5 fruit fly cellular contexts compared by ENCODE assay signal in the genomic region with DNA sequence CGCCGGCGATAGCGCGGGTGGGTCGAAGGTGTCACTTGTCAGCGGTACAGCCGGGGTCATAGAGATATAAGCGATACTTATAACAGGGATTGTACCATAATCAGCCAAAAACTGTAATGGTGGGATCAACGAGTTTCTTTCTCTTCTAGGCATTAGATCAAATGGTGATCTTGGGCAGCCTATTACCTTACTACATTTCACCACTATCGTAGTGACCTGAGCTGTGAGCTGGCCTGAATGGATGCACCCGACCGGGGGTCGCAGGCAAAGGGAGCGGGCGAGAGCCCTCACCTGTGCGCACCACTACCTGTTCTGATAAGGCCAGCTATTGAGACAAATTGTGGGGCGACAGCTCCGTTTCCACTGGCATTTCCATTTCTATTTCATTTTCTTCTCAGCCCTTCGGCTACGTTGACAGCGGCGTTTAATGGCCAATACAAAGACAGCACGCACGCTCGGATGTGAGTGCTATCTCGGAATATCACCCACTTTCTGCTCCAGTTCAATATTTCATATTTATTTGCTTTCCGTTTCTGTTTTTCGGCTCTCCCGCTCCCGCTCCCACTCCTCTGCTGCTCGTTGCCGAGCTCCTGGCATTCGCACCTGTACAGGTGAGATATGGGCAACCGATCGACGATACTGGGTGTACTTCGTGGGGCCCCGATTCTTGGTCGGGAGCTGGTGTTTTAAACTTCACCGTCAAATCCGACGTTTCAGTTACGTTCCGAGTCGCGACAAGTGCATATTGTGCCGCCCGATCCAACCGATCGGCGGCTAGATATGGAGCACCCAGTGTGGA.
TF ChIP-seq lines count a peak whose summit lies in the region.

No protein-coding gene starts in this region.

- TF ChIP-seq CTCF in whole organism, embryonic (GFP tag; optimal IDR thresholded peaks at IDR 0.05; lab: Kevin White, UChicago): peak; percentile 1

TF ChIP-seq in whole organism, adult, 20 proteins besides CTCF, POLR2A, EP300 and RAD21:
- TF ChIP-seq ovo (GFP tag; optimal IDR thresholded peaks at IDR 0.05; lab: Kevin White, UChicago) (no peak), CG1620 (GFP tag; optimal IDR thresholded peaks at IDR 0.05; lab: Kevin White, UChicago) (no peak), bab1 (GFP tag; optimal IDR thresholded peaks at IDR 0.05; lab: Kevin White, UChicago) (no peak), CG14711 (tag; optimal IDR thresholded peaks at IDR 0.05; lab: Kevin White, UChicago) (peak; percentile 49), CG11617 (GFP tag; optimal IDR thresholded peaks at IDR 0.05; lab: Kevin White, UChicago) (no peak), Clk (GFP tag; optimal IDR thresholded peaks at IDR 0.05; lab: Kevin White, UChicago) (no peak), pad (GFP tag; optimal IDR thresholded peaks at IDR 0.05; lab: Kevin White, UChicago) (no peak), Mnt (GFP tag; optimal IDR thresholded peaks at IDR 0.05; lab: Kevin White, UChicago) (peak; percentile 10), kay (GFP tag; lab: Kevin White, UChicago; ENCODE audit: borderline replicate concordance) (no peak), CG7101 (tag; optimal IDR thresholded peaks at IDR 0.05; lab: Kevin White, UChicago) (peak; percentile 57), toe (GFP tag; optimal IDR thresholded peaks at IDR 0.05; lab: Kevin White, UChicago) (no peak), CG33017 (tag; optimal IDR thresholded peaks at IDR 0.05; lab: Kevin White, UChicago) (peak; percentile 79)

TF ChIP-seq in whole organism, embryonic, 481 proteins besides CTCF, POLR2A, EP300 and RAD21 (continues in another document):
- TF ChIP-seq CG42726 (GFP tag; IDR thresholded peaks at IDR 0.05; lab: Robert Waterston, UW; ENCODE audit: partially characterized antibody) (no peak), HLH54F (GFP tag; optimal IDR thresholded peaks at IDR 0.05; lab: Kevin White, UChicago) (peak; percentile 38), CG11093 (GFP tag; IDR thresholded peaks at IDR 0.05; lab: Robert Waterston, UW) (peak; percentile 83; the same call in 2 of the 3 replicates), CG4424 (GFP tag; optimal IDR thresholded peaks at IDR 0.05; lab: Kevin White, UChicago) (peak; percentile 76), CG7839 (tag; optimal IDR thresholded peaks at IDR 0.05; lab: Kevin White, UChicago) (peak; percentile 87), run (tag; optimal IDR thresholded peaks at IDR 0.05; lab: Kevin White, UChicago) (no peak), CG8924 (tag; optimal IDR thresholded peaks at IDR 0.05; lab: Kevin White, UChicago) (peak; percentile 82), ken (GFP tag; IDR thresholded peaks at IDR 0.05; lab: Robert Waterston, UW) (peak; percentile 89), HLH3B (GFP tag; IDR thresholded peaks at IDR 0.05; lab: Robert Waterston, UW) (peak; percentile 90), MTF-1 (GFP tag; optimal IDR thresholded peaks at IDR 0.05; lab: Kevin White, UChicago; ENCODE audit: borderline replicate concordance) (peak; percentile 74), CG12744 (GFP tag; optimal IDR thresholded peaks at IDR 0.05; lab: Kevin White, UChicago) (no peak), CG17912 (GFP tag; optimal IDR thresholded peaks at IDR 0.05; lab: Kevin White, UChicago) (no peak), NK7.1 (GFP tag; optimal IDR thresholded peaks at IDR 0.05; lab: Kevin White, UChicago) (no peak), ac (GFP tag; optimal IDR thresholded peaks at IDR 0.05; lab: Kevin White, UChicago) (peak; percentile 52), Eip74EF (GFP tag; optimal IDR thresholded peaks at IDR 0.05; lab: Kevin White, UChicago) (peak in 1 of 2 experiments; percentile 77), CG10366 (GFP tag; IDR thresholded peaks at IDR 0.05; lab: Robert Waterston, UW) (peak; percentile 90), CG18599 (GFP tag; optimal IDR thresholded peaks at IDR 0.05; lab: Kevin White, UChicago) (peak; percentile 75)

TF ChIP-seq in whole organism, prepupa, 60 proteins besides CTCF, POLR2A, EP300 and RAD21 (continues in another document):
- TF ChIP-seq pdm3 (GFP tag; optimal IDR thresholded peaks at IDR 0.05; lab: Kevin White, UChicago): peak; percentile 54
- TF ChIP-seq CG6792 (GFP tag; optimal IDR thresholded peaks at IDR 0.05; lab: Kevin White, UChicago): peak; percentile 24
- no peak for TF ChIP-seq Eip93F (GFP tag; optimal IDR thresholded peaks at IDR 0.05; lab: Kevin White, UChicago)
- TF ChIP-seq OdsH (GFP tag; optimal IDR thresholded peaks at IDR 0.05; lab: Kevin White, UChicago): peak; percentile 17
- TF ChIP-seq CG6276 (GFP tag; optimal IDR thresholded peaks at IDR 0.05; lab: Kevin White, UChicago): peak; percentile 24
- peak; percentile 47 for TF ChIP-seq CG11902 (GFP tag; optimal IDR thresholded peaks at IDR 0.05; lab: Kevin White, UChicago)
- no peak for TF ChIP-seq CG10669 (GFP tag; optimal IDR thresholded peaks at IDR 0.05; lab: Kevin White, UChicago)
- no peak for TF ChIP-seq fd59A (GFP tag; optimal IDR thresholded peaks at IDR 0.05; lab: Kevin White, UChicago)
- no peak for TF ChIP-seq Ets21C (GFP tag; optimal IDR thresholded peaks at IDR 0.05; lab: Kevin White, UChicago)
- peak; percentile 26 for TF ChIP-seq Eip75B (GFP tag; optimal IDR thresholded peaks at IDR 0.05; lab: Kevin White, UChicago)
- peak; percentile 46 for TF ChIP-seq CG34406 (GFP tag; optimal IDR thresholded peaks at IDR 0.05; lab: Kevin White, UChicago)
- TF ChIP-seq CG16779 (tag; optimal IDR thresholded peaks at IDR 0.05; lab: Kevin White, UChicago): no peak
- peak; percentile 17 for TF ChIP-seq Sox15 (GFP tag; optimal IDR thresholded peaks at IDR 0.05; lab: Kevin White, UChicago)
- peak; percentile 81 for TF ChIP-seq Eip78C (GFP tag; lab: Kevin White, UChicago)
- TF ChIP-seq CG11762 (GFP tag; optimal IDR thresholded peaks at IDR 0.05; lab: Kevin White, UChicago; ENCODE audit: insufficient read depth): no peak
- TF ChIP-seq Sox102F (GFP tag; optimal IDR thresholded peaks at IDR 0.05; lab: Kevin White, UChicago): no peak
- TF ChIP-seq CG32006 (GFP tag; optimal IDR thresholded peaks at IDR 0.05; lab: Kevin White, UChicago): peak; percentile 36
- TF ChIP-seq vri (GFP tag; optimal IDR thresholded peaks at IDR 0.05; lab: Kevin White, UChicago): no peak

TF ChIP-seq in whole organism, pupa, 21 proteins besides CTCF, POLR2A, EP300 and RAD21:
- no peak; the same call in 2 of the 3 replicates for TF ChIP-seq CG4496 (GFP tag; IDR thresholded peaks at IDR 0.05; lab: Robert Waterston, UW)
- no peak for TF ChIP-seq CG17806 (tag; optimal IDR thresholded peaks at IDR 0.05; lab: Kevin White, UChicago)
- peak; percentile 43 for TF ChIP-seq CG8159 (tag; optimal IDR thresholded peaks at IDR 0.05; lab: Kevin White, UChicago)
- TF ChIP-seq CG8301 (tag; optimal IDR thresholded peaks at IDR 0.05; lab: Kevin White, UChicago): peak; percentile 19
- no peak for TF ChIP-seq CG12605 (GFP tag; IDR thresholded peaks at IDR 0.05; lab: Robert Waterston, UW)
- TF ChIP-seq rn (GFP tag; IDR thresholded peaks at IDR 0.05; lab: Robert Waterston, UW): no peak
- TF ChIP-seq fd96Ca (GFP tag; IDR thresholded peaks at IDR 0.05; lab: Robert Waterston, UW): peak; percentile 51; the same call in 1 of the 3 replicates
- TF ChIP-seq Pif1B (GFP tag; optimal IDR thresholded peaks at IDR 0.05; lab: Kevin White, UChicago): no peak
- TF ChIP-seq Snoo (tag; optimal IDR thresholded peaks at IDR 0.05; lab: Kevin White, UChicago): no peak
- no peak for TF ChIP-seq gl (tag; optimal IDR thresholded peaks at IDR 0.05; lab: Kevin White, UChicago)
- peak; percentile 16 for TF ChIP-seq CG9948 (tag; optimal IDR thresholded peaks at IDR 0.05; lab: Kevin White, UChicago)
- no peak for TF ChIP-seq D1 (tag; optimal IDR thresholded peaks at IDR 0.05; lab: Kevin White, UChicago)
- peak; percentile 21 for TF ChIP-seq CG15710 (tag; optimal IDR thresholded peaks at IDR 0.05; lab: Kevin White, UChicago)
- peak; percentile 9 for TF ChIP-seq CG13204 (GFP tag; optimal IDR thresholded peaks at IDR 0.05; lab: Kevin White, UChicago)
- peak; percentile 26 for TF ChIP-seq Pif1A (GFP tag; optimal IDR thresholded peaks at IDR 0.05; lab: Kevin White, UChicago)
- no peak for TF ChIP-seq EcR (GFP tag; optimal IDR thresholded peaks at IDR 0.05; lab: Kevin White, UChicago)
- TF ChIP-seq Ets98B (GFP tag; IDR thresholded peaks at IDR 0.05; lab: Robert Waterston, UW): peak; percentile 45
- TF ChIP-seq CG32121 (GFP tag; IDR thresholded peaks at IDR 0.05; lab: Robert Waterston, UW): peak; percentile 57

TF ChIP-seq in whole organism, wandering third instar larva, 38 proteins besides CTCF, POLR2A, EP300 and RAD21:
- TF ChIP-seq sage (GFP tag; optimal IDR thresholded peaks at IDR 0.05; lab: Kevin White, UChicago) (peak; percentile 12), h (GFP tag; optimal IDR thresholded peaks at IDR 0.05; lab: Kevin White, UChicago) (peak; percentile 0), Hr83 (GFP tag; optimal IDR thresholded peaks at IDR 0.05; lab: Kevin White, UChicago; ENCODE audit: poor library complexity, severe bottlenecking) (peak; percentile 65), psq (GFP tag; optimal IDR thresholded peaks at IDR 0.05; lab: Kevin White, UChicago) (peak; percentile 25), fru (GFP tag; optimal IDR thresholded peaks at IDR 0.05; lab: Kevin White, UChicago) (peak; percentile 43), Jra (GFP tag; optimal IDR thresholded peaks at IDR 0.05; lab: Kevin White, UChicago) (no peak), foxo (GFP tag; optimal IDR thresholded peaks at IDR 0.05; lab: Kevin White, UChicago) (peak in 1 of 2 experiments; percentile 52), rgr (GFP tag; optimal IDR thresholded peaks at IDR 0.05; lab: Kevin White, UChicago) (peak; percentile 8), Myc (optimal IDR thresholded peaks at IDR 0.05; lab: Kevin White, UChicago) (no peak), Dfd (GFP tag; optimal IDR thresholded peaks at IDR 0.05; lab: Kevin White, UChicago) (no peak), sv (GFP tag; optimal IDR thresholded peaks at IDR 0.05; lab: Kevin White, UChicago) (peak; percentile 22), ey (GFP tag; optimal IDR thresholded peaks at IDR 0.05; lab: Kevin White, UChicago) (peak; percentile 48)
